Worm (Caenorhabditis elegans) whole organism, young adult: ENCODE results near the gene Y37H2A.10.

Source experiments
- F52B5.7 ChIP-seq: sonication (generic microtip); optimal IDR thresholded peaks from 2 replicates; lab custom pipeline; 2016; ENCODE audit warnings: mild to moderate bottlenecking, missing genetic modification characterization, missing compliant biosample characterization
- lin-40 ChIP-seq: sonication (generic microtip); optimal IDR thresholded peaks from 2 replicates; lab custom pipeline; 2016; ENCODE audit warnings: missing genetic modification characterization, mild to moderate bottlenecking, missing compliant biosample characterization, missing genotype, missing genetic modification reagents
- madf-3 ChIP-seq: fragments of 200-800 bp; sonication (Bioruptor generic); IDR thresholded peaks from 2 replicates; pipeline ENCODE4 v1.3.6; 2022; ENCODE audit warnings: missing genetic modification reagents, missing genetic modification characterization, missing compliant biosample characterization
- pha-4 ChIP-seq: fragments of 150-350 bp; sonication (generic microtip); optimal IDR thresholded peaks from 2 replicates; lab custom pipeline; 2014; ENCODE audit warnings: missing biosample characterization, missing genetic modification reagents, missing genetic modification characterization
- sea-2 ChIP-seq: fragments of 200-800 bp; sonication (Bioruptor generic); IDR thresholded peaks from 2 replicates; pipeline ENCODE4 v1.3.6; 2022; ENCODE audit warnings: missing genetic modification characterization, missing compliant biosample characterization
- snpc-4 ChIP-seq, 5 experiments: fragments of 150-350 bp in 1 of 5; sonication (generic microtip) in 4 of 5; optimal IDR thresholded peaks; 2 replicates each; lab custom pipeline; 2014 to 2018; ENCODE audit warnings: missing genetic modification characterization in 5 of 5, missing biosample characterization in 3 of 5, antibody characterized with exemption in 2 of 5, mild to moderate bottlenecking in 2 of 5, missing compliant biosample characterization in 2 of 5, missing genotype in 2 of 5, moderate library complexity in 2 of 5, missing genetic modification reagents in 1 of 5
- sptf-2 ChIP-seq: fragments of 200-800 bp; sonication (Bioruptor generic); optimal IDR thresholded peaks from 2 replicates; lab custom pipeline; 2018; ENCODE audit warnings: mild to moderate bottlenecking, missing genetic modification characterization, missing compliant biosample characterization
- ztf-3 ChIP-seq: fragments of 200-800 bp; sonication (Bioruptor generic); optimal IDR thresholded peaks from 2 replicates; lab custom pipeline; 2018; ENCODE audit warnings: mild to moderate bottlenecking, missing genetic modification characterization, missing compliant biosample characterization

- TF ChIP-seq madf-3 (GFP tag; lab: Robert Waterston, UW) = no peak
- TF ChIP-seq pha-4 (tag; lab: Kevin White, UChicago) = no peak
- no peak for TF ChIP-seq sea-2 (GFP tag; lab: Robert Waterston, UW)
- TF ChIP-seq snpc-4 (GFP tag; optimal IDR thresholded peaks at IDR 0.05; lab: Kevin White, UChicago) = no peak
- no peak for TF ChIP-seq snpc-4 (tag; optimal IDR thresholded peaks at IDR 0.05; lab: Kevin White, UChicago)
- TF ChIP-seq ztf-3 = no peak
- TF ChIP-seq lin-40 (tag; lab: Kevin White, UChicago) = no peak
- TF ChIP-seq F52B5.7 (tag; lab: Kevin White, UChicago) = no peak
- no peak for TF ChIP-seq sptf-2 (GFP tag; lab: Kevin White, UChicago)
These were observed 40.9 kb downstream of the Y37H2A.10 start, which contains the start of gene C31G12.1 for ce11 chrV:18179663-18180062.
